Fruit fly (Drosophila melanogaster): ENCODE measurements around the gene CG45764.
"Not testable (repeated sequence)": the region's sequence is repeated elsewhere in the genome, so short reads cannot be mapped to it uniquely, and the experiment has no call there.

Gene CG45764

DNA sequence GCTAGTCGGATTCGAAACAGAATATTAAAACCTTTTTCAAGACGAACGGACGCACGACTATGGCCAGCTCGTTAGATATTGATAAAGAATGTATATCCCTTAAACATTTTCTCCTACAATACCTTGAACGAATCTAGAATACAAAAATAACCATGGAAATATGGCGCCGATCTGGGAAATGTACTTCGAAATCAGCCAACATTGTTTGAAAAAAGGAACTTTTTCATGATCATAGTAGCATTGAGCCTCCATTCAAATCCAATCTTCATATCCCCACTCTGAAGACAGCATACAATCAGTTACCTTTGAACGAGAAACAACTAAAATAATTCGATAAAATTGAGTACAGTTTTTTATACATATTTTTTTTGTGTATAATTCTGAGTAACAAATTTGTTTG, at the start of gene CG45764:
TSS of gene CG45764 (plus strand) at position 301 of the 400 bp plus-strand sequence.
- not testable (repeated sequence) for TF ChIP-seq ttk, psq, h (optimal IDR thresholded peaks at IDR 0.05)

DNA sequence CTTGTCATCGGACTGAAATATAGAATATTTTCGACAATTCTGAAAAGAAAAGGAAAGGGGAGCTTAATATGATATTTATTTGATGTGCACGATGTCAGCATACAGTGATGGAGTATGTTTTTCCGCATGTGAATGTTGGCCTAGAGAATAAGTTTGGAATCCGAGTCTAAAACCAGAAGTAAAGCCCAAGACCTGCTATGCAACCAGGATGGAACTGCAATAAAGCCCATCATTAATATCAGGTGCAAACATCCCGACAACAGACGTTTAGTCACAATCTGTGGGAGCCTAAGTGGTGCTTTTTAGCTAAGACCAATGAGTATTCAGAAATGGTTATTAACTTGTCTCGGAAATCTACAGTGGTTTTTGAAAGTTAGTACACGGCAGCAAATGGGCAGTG, 35.8 kb upstream of the CG45764 start, which contains the start of gene CG46192:
TSS of gene CG46192 (minus strand) at position 101 of the 400 bp plus-strand sequence.
- TF ChIP-seq Myc, insv, h (optimal IDR thresholded peaks at IDR 0.05): not testable (repeated sequence)

DNA sequence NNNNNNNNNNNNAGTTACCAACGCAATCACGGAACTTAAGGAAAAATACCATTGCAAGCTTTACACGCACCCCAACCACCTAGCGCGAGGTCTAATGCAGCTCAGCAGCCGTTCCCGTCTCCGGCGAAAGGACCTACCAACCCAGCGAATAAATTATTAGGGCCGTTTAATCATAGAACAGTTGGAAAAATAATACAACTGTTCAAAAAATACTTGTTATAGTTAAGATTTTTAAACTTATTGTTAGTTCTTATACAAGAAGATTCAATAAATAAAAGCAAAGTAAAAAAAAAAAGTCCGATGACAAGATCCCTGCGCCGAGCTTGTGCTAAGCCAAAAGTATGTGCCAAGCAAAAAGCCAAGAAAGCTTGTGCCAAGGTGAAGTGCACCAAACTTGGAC, 26.1 kb upstream of the CG45764 start, which contains the start of gene CG46193:
TSS of gene CG46193 (plus strand) at position 301 of the 400 bp plus-strand sequence.
- TF ChIP-seq Myc, psq, insv (optimal IDR thresholded peaks at IDR 0.05): not testable (repeated sequence)

DNA sequence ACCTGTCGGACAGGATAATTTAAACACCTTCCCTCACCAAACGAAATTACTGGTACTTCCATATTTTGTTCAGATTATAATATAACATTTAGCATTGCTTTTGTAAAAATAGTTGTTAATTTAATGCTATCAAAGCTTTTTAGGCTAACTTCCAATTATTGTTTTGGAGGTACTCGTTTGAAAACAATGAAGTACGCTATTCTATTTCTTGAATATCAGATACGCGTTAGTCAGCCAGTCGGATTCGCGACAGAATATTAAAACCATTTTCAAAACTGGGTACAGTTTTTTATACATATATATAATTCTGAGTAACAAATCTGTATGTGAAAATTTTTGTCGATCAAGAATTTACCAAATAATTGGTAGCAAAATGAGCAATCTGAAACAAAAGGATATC, 4.4 kb upstream of the CG45764 start, which contains the start of gene Mst77Y-4:
TSS of gene Mst77Y-4 (plus strand) at position 301 of the 400 bp plus-strand sequence.
- TF ChIP-seq insv, Sin3A, ttk (optimal IDR thresholded peaks at IDR 0.05): not testable (repeated sequence)

All from Kc167 (cell line).